Worm (Caenorhabditis elegans): ENCODE measurements around the gene wee-1.1.

ce11 chrII:9611347-9611923 lies 28.1 kb upstream of the wee-1.1 start, which contains the start of the genes T15H9.5 and T15H9.4:
- TF ChIP-seq sma-9 (GFP tag; optimal IDR thresholded peaks at IDR 0.05) (no peak), sma-9 (tag; optimal IDR thresholded peaks at IDR 0.05) (no peak), snpc-4 (tag; optimal IDR thresholded peaks at IDR 0.05) (no peak)

Measured in whole organism, L2 larva.